Worm (Caenorhabditis elegans): ENCODE data around the gene npr-43.

DNA sequence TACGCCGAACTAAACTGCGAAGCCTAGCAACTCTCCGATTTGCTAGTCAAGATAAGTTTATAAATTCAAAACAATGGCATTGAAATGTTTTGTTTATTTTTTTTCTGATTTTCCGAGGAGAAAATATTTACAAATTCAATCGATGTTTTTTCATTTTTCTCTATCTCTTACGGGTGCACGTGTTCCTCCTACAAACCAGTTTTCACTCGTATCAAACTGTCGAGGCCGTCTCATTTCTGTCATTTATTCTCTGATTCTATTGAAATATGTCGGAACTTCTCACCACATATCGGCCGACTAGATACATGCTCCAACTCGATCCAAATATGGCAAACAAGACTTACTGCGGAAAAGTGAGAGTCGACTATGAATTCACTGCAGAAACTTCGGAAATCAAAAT, 47.4 kb downstream of the npr-43 start, which contains the start of gene F47B8.8:
- TF ChIP-seq dao-5 (tag; optimal IDR thresholded peaks at IDR 0.05): no peak
- TF ChIP-seq him-1 (tag; optimal IDR thresholded peaks at IDR 0.05): no peak

Data from whole organism, L4/young adult.